Fruit fly (Drosophila melanogaster): ENCODE results near the gene RpL17.

Gene RpL17

dm6 chrX:6741184-6741586 is 2.9 kb downstream of the RpL17 start (continued):
- TF ChIP-seq CG32532 (GFP tag; IDR thresholded peaks at IDR 0.05) = peak; percentile 74; the same call in 1 of the 2 replicates
- TF ChIP-seq Doc3 (GFP tag; IDR thresholded peaks at IDR 0.05; ENCODE audit: partially characterized antibody) = peak; percentile 31; the same call in 1 of the 3 replicates
- peak; percentile 37 for TF ChIP-seq CG12155 (GFP tag; optimal IDR thresholded peaks at IDR 0.05)
- TF ChIP-seq CG9932 (GFP tag; IDR thresholded peaks at IDR 0.05) = peak; percentile 81
- TF ChIP-seq CG12299 (tag; optimal IDR thresholded peaks at IDR 0.05) = no peak
- TF ChIP-seq danr (GFP tag; IDR thresholded peaks at IDR 0.05) = 0 out of 2 replicates have a peak, but pooled peaks have one; percentile 26
- TF ChIP-seq lola (GFP tag; optimal IDR thresholded peaks at IDR 0.05) = peak in 1 of 3 experiments; percentile 7
- TF ChIP-seq CG34422 (GFP tag; IDR thresholded peaks at IDR 0.05) = peak; percentile 50; the same call in 1 of the 3 replicates
- TF ChIP-seq Xrp1 (GFP tag; IDR thresholded peaks at IDR 0.05) = peak; percentile 56
- no peak; the same call in 1 of the 2 replicates for TF ChIP-seq Ravus (GFP tag; IDR thresholded peaks at IDR 0.05)
- no peak for TF ChIP-seq ERR (GFP tag; optimal IDR thresholded peaks at IDR 0.05)
- no peak for TF ChIP-seq Sox100B (GFP tag; optimal IDR thresholded peaks at IDR 0.05)
- no peak for TF ChIP-seq hkb (optimal IDR thresholded peaks at IDR 0.05)
- peak; percentile 67 for TF ChIP-seq hkb (GFP tag; IDR thresholded peaks at IDR 0.05)
- peak; percentile 18 for TF ChIP-seq ftz-f1 (GFP tag; optimal IDR thresholded peaks at IDR 0.05)
- peak; percentile 68 for TF ChIP-seq CG10267 (tag; optimal IDR thresholded peaks at IDR 0.05)
- peak; percentile 49 for TF ChIP-seq CG1647 (GFP tag; optimal IDR thresholded peaks at IDR 0.05)
- no peak for TF ChIP-seq Mes4 (GFP tag; optimal IDR thresholded peaks at IDR 0.05)
- no peak for TF ChIP-seq CG13296 (GFP tag; optimal IDR thresholded peaks at IDR 0.05)
- peak; percentile 84 for TF ChIP-seq Opbp (GFP tag; IDR thresholded peaks at IDR 0.05; ENCODE audit: partially characterized antibody)
- TF ChIP-seq pzg (GFP tag; optimal IDR thresholded peaks at IDR 0.05) = peak; percentile 95
- no peak for TF ChIP-seq Gug (GFP tag; IDR thresholded peaks at IDR 0.05)
- no peak for TF ChIP-seq abd-A (tag; optimal IDR thresholded peaks at IDR 0.05)
- TF ChIP-seq ara (GFP tag; IDR thresholded peaks at IDR 0.05) = no peak
- TF ChIP-seq exex (tag; optimal IDR thresholded peaks at IDR 0.05) = peak; percentile 3
- no peak for TF ChIP-seq jing (GFP tag; optimal IDR thresholded peaks at IDR 0.05)
- no peak for TF ChIP-seq CG30431 (GFP tag; optimal IDR thresholded peaks at IDR 0.05)
- no peak for TF ChIP-seq Taf1 (GFP tag; IDR thresholded peaks at IDR 0.05)
- TF ChIP-seq CG17829 (tag; optimal IDR thresholded peaks at IDR 0.05) = peak; percentile 42
- no peak for TF ChIP-seq ATbp (GFP tag; optimal IDR thresholded peaks at IDR 0.05)
- TF ChIP-seq pb (GFP tag; optimal IDR thresholded peaks at IDR 0.05) = no peak
- TF ChIP-seq CG7372 (GFP tag; IDR thresholded peaks at IDR 0.05) = peak; percentile 32; the same call in 1 of the 2 replicates
- peak; percentile 33 for TF ChIP-seq CG3163 (GFP tag; optimal IDR thresholded peaks at IDR 0.05)
- peak; percentile 6 for TF ChIP-seq CG18476 (GFP tag; optimal IDR thresholded peaks at IDR 0.05)
- no peak for TF ChIP-seq shn (GFP tag; optimal IDR thresholded peaks at IDR 0.05)
- TF ChIP-seq Meics (GFP tag; optimal IDR thresholded peaks at IDR 0.05) = peak; percentile 56
- TF ChIP-seq CG32772 (GFP tag; IDR thresholded peaks at IDR 0.05) = 0 out of 2 replicates have a peak, but pooled peaks have one; percentile 21
- TF ChIP-seq pnt (GFP tag; optimal IDR thresholded peaks at IDR 0.05) = peak; percentile 35
- TF ChIP-seq Hey (tag; optimal IDR thresholded peaks at IDR 0.05) = no peak
- no peak for TF ChIP-seq Kr (GFP tag; optimal IDR thresholded peaks at IDR 0.05)
- TF ChIP-seq CG7786 (GFP tag; optimal IDR thresholded peaks at IDR 0.05) = peak; percentile 25
- peak; percentile 57 for TF ChIP-seq CG2120 (GFP tag; optimal IDR thresholded peaks at IDR 0.05)
- TF ChIP-seq tup (GFP tag; optimal IDR thresholded peaks at IDR 0.05) = no peak
- peak; percentile 3 for TF ChIP-seq CG12071 (GFP tag; optimal IDR thresholded peaks at IDR 0.05)
- no peak for TF ChIP-seq CG10274 (GFP tag; optimal IDR thresholded peaks at IDR 0.05)
- peak; percentile 39 for TF ChIP-seq CG4282 (GFP tag; optimal IDR thresholded peaks at IDR 0.05)
- peak in 1 of 2 experiments; percentile 45 for TF ChIP-seq Hr51 (GFP tag; optimal IDR thresholded peaks at IDR 0.05)
- no peak for TF ChIP-seq CG11723 (GFP tag; optimal IDR thresholded peaks at IDR 0.05)
- TF ChIP-seq Ssrp (tag; optimal IDR thresholded peaks at IDR 0.05) = peak; percentile 55
- TF ChIP-seq Dek (tag; optimal IDR thresholded peaks at IDR 0.05) = peak; percentile 45
- TF ChIP-seq Dip3 (GFP tag; optimal IDR thresholded peaks at IDR 0.05) = peak; percentile 55

Data from whole organism, embryonic.